Worm (Caenorhabditis elegans) whole organism, early embryonic: ENCODE data around the gene cyb-1.

Source experiments
- B0310.2 ChIP-seq: sonication (generic microtip); optimal IDR thresholded peaks from 2 replicates; lab custom pipeline; 2016; ENCODE audit warnings: mild to moderate bottlenecking, missing genetic modification characterization, missing compliant biosample characterization
- F13C5.2 ChIP-seq: sonication (generic microtip); optimal IDR thresholded peaks from 2 replicates; lab custom pipeline; 2017; ENCODE audit warnings: mild to moderate bottlenecking, missing genetic modification characterization, inconsistent platforms, missing compliant biosample characterization
- aly-1 ChIP-seq: sonication (generic microtip); optimal IDR thresholded peaks from 2 replicates; lab custom pipeline; 2016; ENCODE audit warnings: missing genetic modification characterization, missing compliant biosample characterization
- ama-1 ChIP-seq: fragments of 150-350 bp; optimal IDR thresholded peaks from 2 replicates; lab custom pipeline; 2014
- ceh-13 ChIP-seq: fragments of 200-800 bp; sonication (Bioruptor generic); optimal IDR thresholded peaks from 2 replicates; lab custom pipeline; 2018; ENCODE audit warnings: mild to moderate bottlenecking, missing genetic modification characterization, missing compliant biosample characterization
- ceh-36 ChIP-seq: sonication (generic microtip); optimal IDR thresholded peaks from 2 replicates; lab custom pipeline; 2016; ENCODE audit warnings: missing genetic modification characterization, inconsistent platforms, missing compliant biosample characterization
- ets-7 ChIP-seq: sonication (generic microtip); optimal IDR thresholded peaks from 2 replicates; lab custom pipeline; 2016; ENCODE audit warnings: missing genotype, missing genetic modification characterization, missing compliant biosample characterization
- flt-1 ChIP-seq: fragments of 200-800 bp; sonication (Bioruptor generic); IDR thresholded peaks from 2 replicates; pipeline ENCODE4 v1.3.6; 2022; ENCODE audit warnings: missing genetic modification characterization, missing compliant biosample characterization
- hmbx-1 ChIP-seq: sonication (generic microtip); optimal IDR thresholded peaks from 2 replicates; lab custom pipeline; 2016; ENCODE audit warnings: mild to moderate bottlenecking, missing genetic modification characterization, missing compliant biosample characterization
- hmg-4 ChIP-seq: fragments of 200-800 bp; sonication (Bioruptor generic); optimal IDR thresholded peaks from 2 replicates; lab custom pipeline; 2018; ENCODE audit warnings: mild to moderate bottlenecking, missing genetic modification characterization, missing compliant biosample characterization
- hnd-1 ChIP-seq: sonication (generic microtip); optimal IDR thresholded peaks from 2 replicates; lab custom pipeline; 2016; ENCODE audit warnings: missing genetic modification characterization, missing compliant biosample characterization
- pes-1 ChIP-seq: fragments of 200-800 bp; sonication (Bioruptor generic); IDR thresholded peaks from 2 replicates; pipeline ENCODE4 v1.3.6; 2022; ENCODE audit warnings: missing genetic modification reagents, missing genetic modification characterization, missing compliant biosample characterization
- scrt-1 ChIP-seq: fragments of 200-800 bp; sonication (Bioruptor generic); IDR thresholded peaks from 2 replicates; pipeline ENCODE4 v1.3.6; 2022; ENCODE audit warnings: missing genetic modification characterization, missing compliant biosample characterization
- sea-1 ChIP-seq: fragments of 200-800 bp; sonication (Bioruptor generic); conservative IDR thresholded peaks from 2 replicates; pipeline ENCODE4 v1.3.6; 2022; ENCODE audit warnings: missing genetic modification characterization, missing compliant biosample characterization
- tbx-11 ChIP-seq: fragments of 200-800 bp; sonication (Bioruptor generic); IDR thresholded peaks from 2 replicates; pipeline ENCODE4 v1.3.6; 2022; ENCODE audit warnings: missing genetic modification characterization, missing compliant biosample characterization
- tbx-37 ChIP-seq: fragments of 200-800 bp; sonication (Bioruptor generic); conservative IDR thresholded peaks from 2 replicates; pipeline ENCODE4 v1.3.6; 2022; ENCODE audit warnings: missing genetic modification reagents, missing genetic modification characterization, missing compliant biosample characterization
- tra-4 ChIP-seq: sonication (generic microtip); optimal IDR thresholded peaks from 2 replicates; lab custom pipeline; 2017; ENCODE audit warnings: missing genetic modification characterization, missing compliant biosample characterization

cyb-1 gene

DNA sequence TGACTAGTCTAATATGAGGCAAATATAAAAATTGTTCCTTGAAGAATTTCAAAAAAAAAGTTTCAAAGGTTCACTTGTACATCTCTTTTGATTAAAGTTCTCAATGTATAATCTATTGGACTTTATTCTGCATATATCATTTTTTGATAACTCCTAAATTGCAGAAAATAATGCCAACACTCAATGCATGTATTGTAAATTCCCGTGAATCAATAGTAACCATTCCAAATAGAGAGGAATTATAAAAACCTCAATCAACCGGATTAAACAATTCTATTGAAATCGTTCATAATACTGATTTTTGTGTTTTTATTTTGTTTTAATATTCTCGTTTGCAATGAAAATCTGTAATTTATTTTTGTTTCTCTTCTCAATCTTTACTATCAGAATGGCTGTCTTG is 30.0 kb downstream of the cyb-1 start, which contains the start of gene T25B9.12:
Gene T25B9.12, plus strand, starts transcription at position 301 of the 400 bp plus-strand sequence.
- TF ChIP-seq F13C5.2 = no peak
- no peak for TF ChIP-seq hmbx-1 (tag; lab: Kevin White, UChicago)
- TF ChIP-seq hnd-1 = no peak
- TF ChIP-seq ama-1 = no peak
- TF ChIP-seq tra-4 (tag; lab: Kevin White, UChicago) = no peak
- TF ChIP-seq ets-7 (tag; lab: Kevin White, UChicago) = no peak
- no peak for TF ChIP-seq ceh-13 (GFP tag; lab: Kevin White, UChicago)
- TF ChIP-seq B0310.2 (tag; lab: Kevin White, UChicago) = no peak
- TF ChIP-seq hmg-4 = no peak
- TF ChIP-seq scrt-1 (GFP tag; lab: Robert Waterston, UW) = no peak
- TF ChIP-seq tbx-37 (GFP tag; lab: Robert Waterston, UW) = no peak
- no peak for TF ChIP-seq pes-1 (GFP tag; lab: Robert Waterston, UW)
- TF ChIP-seq flt-1 (GFP tag; lab: Robert Waterston, UW) = no peak
- TF ChIP-seq tbx-11 (GFP tag; lab: Robert Waterston, UW) = no peak
- TF ChIP-seq aly-1 (tag; lab: Kevin White, UChicago) = no peak
- TF ChIP-seq ceh-36 = no peak
- no peak for TF ChIP-seq sea-1 (GFP tag; lab: Robert Waterston, UW)

DNA sequence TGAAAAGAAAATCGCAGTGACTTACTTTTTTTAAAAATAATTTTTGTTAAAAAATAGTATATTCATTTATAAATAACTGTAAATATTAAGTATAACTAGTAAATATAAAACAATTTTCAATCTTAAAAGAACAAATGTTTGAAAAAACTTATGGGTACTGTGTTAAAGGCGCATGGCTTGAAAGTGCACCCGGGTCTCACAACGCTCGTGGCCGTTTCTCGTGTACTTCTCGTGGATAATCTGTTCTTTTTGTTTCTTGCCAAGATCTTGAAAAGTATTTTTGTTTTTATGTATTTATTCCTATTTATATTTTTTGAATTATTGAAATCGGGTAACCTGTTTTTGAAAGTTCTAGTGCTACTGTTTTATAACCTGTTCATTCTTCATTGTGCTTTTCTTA is 31.1 kb downstream of the cyb-1 start:
- TF ChIP-seq hmbx-1 (tag; lab: Kevin White, UChicago) (no peak), pes-1 (GFP tag; lab: Robert Waterston, UW) (no peak), aly-1 (tag; lab: Kevin White, UChicago) (no peak), hnd-1 (no peak), hmg-4 (no peak), F13C5.2 (no peak), ets-7 (tag; lab: Kevin White, UChicago) (no peak), ceh-36 (no peak)

DNA sequence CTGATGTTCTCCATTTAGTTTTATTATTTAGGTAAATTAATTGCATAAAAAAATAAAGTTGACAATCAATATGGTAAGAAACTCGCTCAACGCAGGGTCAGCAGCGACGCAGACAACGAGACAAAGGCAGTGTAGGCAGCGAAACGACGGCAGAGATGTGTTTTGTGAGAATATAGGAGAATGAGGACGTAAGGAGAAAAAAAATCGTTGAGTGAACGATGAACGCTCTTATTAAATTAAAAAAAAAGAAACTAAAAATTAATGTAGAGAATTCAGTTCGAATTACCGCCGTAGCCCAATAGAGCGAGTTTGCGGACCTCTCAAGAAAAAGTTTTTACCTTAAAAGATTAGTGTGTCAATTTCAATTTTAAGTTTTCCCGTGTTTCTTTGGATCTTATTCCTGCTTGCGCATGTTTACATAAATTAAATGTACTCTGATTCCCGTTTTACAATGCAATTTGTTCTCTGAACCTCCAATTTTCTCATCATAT is 33.2 kb downstream of the cyb-1 start, which contains the start of gene T25B9.8:
Gene T25B9.8, minus strand, starts transcription at position 51 of the 491 bp plus-strand sequence.
- TF ChIP-seq ets-7 (tag; lab: Kevin White, UChicago) (no peak), pes-1 (GFP tag; lab: Robert Waterston, UW) (no peak), tbx-37 (GFP tag; lab: Robert Waterston, UW) (no peak), ama-1 (no peak), B0310.2 (tag; lab: Kevin White, UChicago) (no peak), F13C5.2 (no peak), flt-1 (GFP tag; lab: Robert Waterston, UW) (no peak), scrt-1 (GFP tag; lab: Robert Waterston, UW) (no peak), ceh-13 (GFP tag; lab: Kevin White, UChicago) (no peak), tbx-11 (GFP tag; lab: Robert Waterston, UW) (no peak), ceh-36 (no peak), hmbx-1 (tag; lab: Kevin White, UChicago) (no peak)

DNA sequence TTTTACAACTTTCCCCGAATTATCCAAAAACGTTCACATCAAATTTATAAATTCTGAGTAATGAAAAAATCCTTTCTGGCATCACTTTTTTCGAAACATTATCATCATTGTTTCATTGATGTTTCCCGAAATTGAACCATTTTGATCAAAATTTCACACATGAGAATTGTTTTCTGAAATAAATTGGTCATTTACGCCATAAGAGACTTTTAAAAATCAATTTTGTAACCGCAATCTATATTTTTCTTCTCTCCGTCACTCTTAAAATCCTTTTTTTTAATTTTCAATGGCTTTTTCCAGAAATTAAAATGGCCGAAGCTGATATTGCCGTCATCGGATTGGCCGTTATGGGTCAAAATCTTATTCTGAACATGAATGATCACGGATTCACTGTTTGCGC is 34.3 kb downstream of the cyb-1 start, which contains the start of gene T25B9.9:
Gene T25B9.9, plus strand, starts transcription at position 301 of the 400 bp plus-strand sequence.
- TF ChIP-seq tbx-11 (GFP tag; lab: Robert Waterston, UW) (no peak), aly-1 (tag; lab: Kevin White, UChicago) (no peak), ets-7 (tag; lab: Kevin White, UChicago) (no peak), B0310.2 (tag; lab: Kevin White, UChicago) (no peak), F13C5.2 (no peak), flt-1 (GFP tag; lab: Robert Waterston, UW) (no peak), sea-1 (GFP tag; lab: Robert Waterston, UW) (no peak), tra-4 (tag; lab: Kevin White, UChicago) (no peak)

DNA sequence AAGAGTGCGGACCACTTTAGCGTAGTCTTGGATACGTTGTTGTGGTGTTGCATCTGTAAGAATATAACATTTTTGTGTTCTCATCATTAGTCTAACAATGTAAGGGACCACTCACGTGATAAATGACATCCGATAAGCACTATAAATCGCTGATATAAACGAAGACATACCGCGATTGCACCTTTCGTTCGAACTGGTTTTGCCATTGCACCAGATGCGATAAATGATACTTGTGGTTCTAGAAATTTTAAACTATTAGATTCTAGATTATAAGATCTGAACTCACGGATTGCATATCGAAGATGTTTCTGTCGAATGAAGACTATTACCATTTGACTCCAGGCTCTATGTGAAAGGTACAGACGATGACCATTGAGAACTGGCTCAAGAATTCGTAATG is 36.3 kb downstream of the cyb-1 start:
- TF ChIP-seq B0310.2 (tag; lab: Kevin White, UChicago) (no peak), hnd-1 (no peak), flt-1 (GFP tag; lab: Robert Waterston, UW) (no peak), ama-1 (no peak), tbx-37 (GFP tag; lab: Robert Waterston, UW) (no peak), tbx-11 (GFP tag; lab: Robert Waterston, UW) (no peak), pes-1 (GFP tag; lab: Robert Waterston, UW) (no peak), F13C5.2 (no peak), sea-1 (GFP tag; lab: Robert Waterston, UW) (no peak), ceh-36 (no peak), hmg-4 (no peak), aly-1 (tag; lab: Kevin White, UChicago) (no peak), hmbx-1 (tag; lab: Kevin White, UChicago) (no peak), ceh-13 (GFP tag; lab: Kevin White, UChicago) (no peak), tra-4 (tag; lab: Kevin White, UChicago) (no peak), ets-7 (tag; lab: Kevin White, UChicago) (no peak), scrt-1 (GFP tag; lab: Robert Waterston, UW) (no peak)

DNA sequence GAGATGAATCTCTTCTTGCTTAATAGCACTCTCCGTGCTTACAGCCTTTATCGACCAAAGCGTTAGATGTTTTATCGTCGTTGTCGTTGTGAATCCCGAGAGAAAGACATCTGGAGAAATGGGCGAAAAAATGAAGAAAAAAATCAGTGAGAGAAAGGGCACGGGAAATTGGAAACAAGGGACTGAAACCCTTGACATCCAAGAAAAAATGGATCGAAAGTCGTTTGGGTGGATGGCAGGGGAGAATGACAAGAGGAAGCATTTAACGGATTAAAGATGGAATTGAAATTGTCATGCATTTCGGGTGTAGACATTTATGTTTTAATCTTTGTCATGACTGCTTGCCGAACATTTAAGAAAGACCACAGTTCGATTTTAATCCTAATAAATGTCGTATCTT is 38.8 kb downstream of the cyb-1 start, which contains the start of gene inpp-1:
Gene inpp-1, minus strand, starts transcription at position 101 of the 400 bp plus-strand sequence.
- TF ChIP-seq aly-1 (tag; lab: Kevin White, UChicago) = no peak
- no peak for TF ChIP-seq hmbx-1 (tag; lab: Kevin White, UChicago)
- no peak for TF ChIP-seq B0310.2 (tag; lab: Kevin White, UChicago)
- no peak for TF ChIP-seq tbx-11 (GFP tag; lab: Robert Waterston, UW)

DNA sequence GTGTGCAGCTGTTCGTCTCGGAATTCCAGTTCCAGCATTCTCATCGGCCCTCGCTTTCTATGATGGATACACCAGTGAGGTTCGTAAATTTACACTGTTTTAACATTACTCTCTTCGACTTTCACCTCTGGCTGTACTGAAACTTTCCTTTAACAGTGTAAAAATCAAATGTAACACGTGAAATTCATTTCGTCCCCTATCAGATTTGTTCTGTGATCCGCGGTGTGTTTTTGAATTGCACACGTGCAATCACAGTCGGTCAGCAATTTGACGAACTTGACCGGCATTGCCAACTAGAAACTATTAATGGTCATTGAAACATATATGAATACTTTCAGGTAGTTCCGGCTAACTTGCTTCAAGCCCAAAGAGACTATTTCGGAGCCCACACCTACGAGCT is 42.1 kb downstream of the cyb-1 start:
- TF ChIP-seq pes-1 (GFP tag; lab: Robert Waterston, UW) (no peak), scrt-1 (GFP tag; lab: Robert Waterston, UW) (no peak), ets-7 (tag; lab: Kevin White, UChicago) (no peak), ceh-36 (no peak), ceh-13 (GFP tag; lab: Kevin White, UChicago) (no peak), tra-4 (tag; lab: Kevin White, UChicago) (no peak), tbx-37 (GFP tag; lab: Robert Waterston, UW) (no peak), hnd-1 (no peak), ama-1 (no peak), flt-1 (GFP tag; lab: Robert Waterston, UW) (no peak), tbx-11 (GFP tag; lab: Robert Waterston, UW) (no peak), hmg-4 (no peak), aly-1 (tag; lab: Kevin White, UChicago) (no peak), sea-1 (GFP tag; lab: Robert Waterston, UW) (no peak), B0310.2 (tag; lab: Kevin White, UChicago) (no peak)
